Worm (Caenorhabditis elegans) whole organism, mixed stage, embryonic: ENCODE measurements around the gene F55G11.6.

Source experiments
- M03D4.4 ChIP-seq: sonication (generic microtip); optimal IDR thresholded peaks from 2 replicates; lab custom pipeline; 2017; ENCODE audit warnings: mild to moderate bottlenecking, missing genetic modification characterization, missing compliant biosample characterization
- bed-3 ChIP-seq: fragments of 200-800 bp; sonication (Bioruptor generic); optimal IDR thresholded peaks from 3 replicates; lab custom pipeline; 2018; ENCODE audit warnings: mild to moderate bottlenecking, missing genetic modification characterization, moderate library complexity, missing compliant biosample characterization
- blmp-1 ChIP-seq: fragments of 150-350 bp; optimal IDR thresholded peaks from 2 replicates; lab custom pipeline; 2014; ENCODE audit warnings: missing biosample characterization, missing genetic modification characterization
- ceh-39 ChIP-seq: fragments of 150-350 bp; optimal IDR thresholded peaks from 2 replicates; lab custom pipeline; 2014; ENCODE audit warnings: missing biosample characterization, missing genetic modification characterization
- ceh-43 ChIP-seq: fragments of 200-800 bp; sonication (Bioruptor generic); optimal IDR thresholded peaks from 2 replicates; lab custom pipeline; 2018; ENCODE audit warnings: mild to moderate bottlenecking, missing genetic modification characterization, moderate library complexity, missing compliant biosample characterization
- ces-1 ChIP-seq: fragments of 150-350 bp; optimal IDR thresholded peaks from 2 replicates; lab custom pipeline; 2014; ENCODE audit warnings: missing biosample characterization, missing genetic modification reagents, missing genetic modification characterization
- drap-1 ChIP-seq: fragments of 200-800 bp; sonication (Bioruptor generic); optimal IDR thresholded peaks from 3 replicates; lab custom pipeline; 2018; ENCODE audit warnings: mild to moderate bottlenecking, missing genetic modification characterization, missing compliant biosample characterization
- elt-1 ChIP-seq: sonication (generic microtip); optimal IDR thresholded peaks from 2 replicates; lab custom pipeline; 2017; ENCODE audit warnings: missing genetic modification characterization, mild to moderate bottlenecking, missing compliant biosample characterization, antibody characterized with exemption, moderate library complexity, borderline replicate concordance; ENCODE audit not compliant: insufficient read depth
- elt-3 ChIP-seq: fragments of 150-350 bp; optimal IDR thresholded peaks from 2 replicates; lab custom pipeline; 2014; ENCODE audit warnings: missing biosample characterization, missing genetic modification characterization
- flh-1 ChIP-seq: fragments of 200-800 bp; sonication (Bioruptor generic); optimal IDR thresholded peaks from 2 replicates; lab custom pipeline; 2018; ENCODE audit warnings: mild to moderate bottlenecking, missing genetic modification characterization, moderate library complexity, missing compliant biosample characterization
- ham-2 ChIP-seq: fragments of 200-800 bp; sonication (Bioruptor generic); optimal IDR thresholded peaks from 2 replicates; lab custom pipeline; 2018; ENCODE audit warnings: mild to moderate bottlenecking, missing genetic modification characterization, missing compliant biosample characterization
- hlh-1 ChIP-seq: fragments of 150-350 bp; optimal IDR thresholded peaks from 2 replicates; lab custom pipeline; 2014; ENCODE audit warnings: missing biosample characterization, missing genetic modification reagents, missing genetic modification characterization
- lin-13 ChIP-seq: fragments of 150-350 bp; optimal IDR thresholded peaks from 2 replicates; lab custom pipeline; 2014; ENCODE audit warnings: missing biosample characterization, missing genetic modification characterization
- lin-32 ChIP-seq: fragments of 200-800 bp; sonication (Bioruptor generic); optimal IDR thresholded peaks from 2 replicates; lab custom pipeline; 2018; ENCODE audit warnings: mild to moderate bottlenecking, missing genetic modification characterization, missing compliant biosample characterization
- lsy-2 ChIP-seq: fragments of 150-350 bp; optimal IDR thresholded peaks from 2 replicates; lab custom pipeline; 2014; ENCODE audit warnings: missing biosample characterization, missing genetic modification characterization
- mab-5 ChIP-seq: fragments of 150-350 bp; optimal IDR thresholded peaks from 2 replicates; lab custom pipeline; 2014; ENCODE audit warnings: missing biosample characterization, missing genetic modification characterization
- mep-1 ChIP-seq: fragments of 150-350 bp; optimal IDR thresholded peaks from 2 replicates; lab custom pipeline; 2017; ENCODE audit warnings: missing biosample characterization, missing genetic modification reagents, missing genetic modification characterization, inconsistent platforms
- mls-2 ChIP-seq: sonication (generic microtip); optimal IDR thresholded peaks from 2 replicates; lab custom pipeline; 2016; ENCODE audit warnings: mild to moderate bottlenecking, missing genetic modification characterization, moderate library complexity, missing compliant biosample characterization
- nhr-12 ChIP-seq: fragments of 150-350 bp; optimal IDR thresholded peaks from 2 replicates; lab custom pipeline; 2014; ENCODE audit warnings: missing biosample characterization, missing genetic modification characterization
- nhr-2 ChIP-seq: fragments of 150-350 bp; optimal IDR thresholded peaks from 2 replicates; lab custom pipeline; 2014; ENCODE audit warnings: missing biosample characterization, missing genetic modification characterization
- nhr-237 ChIP-seq: fragments of 150-350 bp; optimal IDR thresholded peaks from 2 replicates; lab custom pipeline; 2014; ENCODE audit warnings: missing biosample characterization, missing genetic modification characterization
- nhr-28 ChIP-seq: fragments of 150-350 bp; optimal IDR thresholded peaks from 2 replicates; lab custom pipeline; 2014; ENCODE audit warnings: missing biosample characterization, missing genetic modification characterization
- nhr-76 ChIP-seq: sonication (generic microtip); optimal IDR thresholded peaks from 2 replicates; lab custom pipeline; 2017; ENCODE audit warnings: missing biosample characterization, missing genetic modification characterization
- pha-4 ChIP-seq: fragments of 150-350 bp; optimal IDR thresholded peaks from 2 replicates; lab custom pipeline; 2018; ENCODE audit warnings: missing biosample characterization, missing genetic modification reagents, missing genetic modification characterization
- sem-2 ChIP-seq: fragments of 200-800 bp; sonication (Bioruptor generic); optimal IDR thresholded peaks from 2 replicates; lab custom pipeline; 2018; ENCODE audit warnings: mild to moderate bottlenecking, missing genetic modification characterization, missing compliant biosample characterization
- tbx-8 ChIP-seq: fragments of 200-800 bp; sonication (Bioruptor generic); optimal IDR thresholded peaks from 2 replicates; lab custom pipeline; 2018; ENCODE audit warnings: mild to moderate bottlenecking, missing genetic modification characterization, moderate library complexity, missing compliant biosample characterization
- unc-39 ChIP-seq: fragments of 150-350 bp; optimal IDR thresholded peaks from 2 replicates; lab custom pipeline; 2014; ENCODE audit warnings: missing biosample characterization, missing genetic modification characterization
- unc-62 ChIP-seq: fragments of 150-350 bp; optimal IDR thresholded peaks from 2 replicates; lab custom pipeline; 2014; ENCODE audit warnings: missing biosample characterization, missing genetic modification reagents, missing genetic modification characterization
- zip-8 ChIP-seq: fragments of 150-350 bp; optimal IDR thresholded peaks from 2 replicates; lab custom pipeline; 2014; ENCODE audit warnings: missing biosample characterization, missing genetic modification characterization
- ztf-11 ChIP-seq: fragments of 150-350 bp; optimal IDR thresholded peaks from 2 replicates; lab custom pipeline; 2014; ENCODE audit warnings: missing biosample characterization, missing genetic modification characterization

F55G11.6 gene

ce11 chrIV:12936221-12936776 lies 21.5 kb upstream of the F55G11.6 start, which contains the start of the genes cld-1 and dod-21:
TSS of gene cld-1 (minus strand) at chrIV:12936271.
TSS of gene dod-21 (plus strand) at chrIV:12936738.
- TF ChIP-seq nhr-2 (tag; lab: Kevin White, UChicago) = no peak
- no peak for TF ChIP-seq flh-1 (GFP tag; lab: Kevin White, UChicago)
- no peak for TF ChIP-seq lin-32 (GFP tag; lab: Kevin White, UChicago)
- TF ChIP-seq ces-1 = no peak
- no peak for TF ChIP-seq bed-3 (GFP tag; lab: Kevin White, UChicago)
- no peak for TF ChIP-seq ztf-11 (tag; lab: Kevin White, UChicago)
- no peak for TF ChIP-seq mab-5 (tag; lab: Kevin White, UChicago)
- TF ChIP-seq ham-2 = no peak
- TF ChIP-seq tbx-8 (GFP tag; lab: Kevin White, UChicago) = no peak
- no peak for TF ChIP-seq nhr-12
- no peak for TF ChIP-seq zip-8 (tag; lab: Kevin White, UChicago)
- no peak for TF ChIP-seq nhr-237 (tag; lab: Kevin White, UChicago)
- TF ChIP-seq sem-2 = no peak
- TF ChIP-seq lsy-2 (tag; lab: Kevin White, UChicago) = no peak
- TF ChIP-seq unc-39 (tag; lab: Kevin White, UChicago) = no peak
- TF ChIP-seq elt-3 (tag; lab: Kevin White, UChicago) = no peak
- no peak for TF ChIP-seq pha-4
- TF ChIP-seq unc-62 (GFP tag; lab: Kevin White, UChicago) = no peak
- TF ChIP-seq ceh-43 (GFP tag; lab: Kevin White, UChicago) = no peak
- TF ChIP-seq, all 35 proteins: peak for 0

ce11 chrIV:12941254-12941653 lies 16.6 kb upstream of the F55G11.6 start, which contains the start of gene dod-24:
TSS of gene dod-24 (minus strand) at chrIV:12941354.
- TF ChIP-seq lsy-2 (tag; lab: Kevin White, UChicago) (no peak), hlh-1 (no peak), flh-1 (GFP tag; lab: Kevin White, UChicago) (no peak), ztf-11 (tag; lab: Kevin White, UChicago) (no peak), mls-2 (tag; lab: Kevin White, UChicago) (no peak), blmp-1 (tag; lab: Kevin White, UChicago) (no peak), elt-1 (no peak), mab-5 (tag; lab: Kevin White, UChicago) (no peak), nhr-12 (no peak), M03D4.4 (tag; lab: Kevin White, UChicago) (no peak), lin-32 (GFP tag; lab: Kevin White, UChicago) (no peak), drap-1 (no peak)

- TF ChIP-seq flh-1 (GFP tag; lab: Kevin White, UChicago) = no peak
- TF ChIP-seq unc-39 (tag; lab: Kevin White, UChicago) = no peak
- no peak for TF ChIP-seq nhr-237 (tag; lab: Kevin White, UChicago)
- TF ChIP-seq ztf-11 (tag; lab: Kevin White, UChicago) = no peak
- TF ChIP-seq elt-1 = no peak
- TF ChIP-seq blmp-1 (tag; lab: Kevin White, UChicago) = no peak
- TF ChIP-seq lin-13 (tag; lab: Kevin White, UChicago) = no peak
Observed at ce11 chrIV:12942633-12943032, 15.2 kb upstream of the F55G11.6 start, which contains the start of gene dct-19. TSS of gene dct-19 (plus strand) at chrIV:12942933.

- TF ChIP-seq tbx-8 (GFP tag; lab: Kevin White, UChicago) (no peak), hlh-1 (no peak), nhr-12 (no peak), M03D4.4 (tag; lab: Kevin White, UChicago) (no peak), unc-62 (GFP tag; lab: Kevin White, UChicago) (no peak), pha-4 (no peak), nhr-237 (tag; lab: Kevin White, UChicago) (no peak), mab-5 (tag; lab: Kevin White, UChicago) (no peak), ceh-43 (GFP tag; lab: Kevin White, UChicago) (no peak), nhr-76 (tag; lab: Kevin White, UChicago) (no peak), bed-3 (GFP tag; lab: Kevin White, UChicago) (no peak), nhr-28 (tag; lab: Kevin White, UChicago) (no peak), mep-1 (tag; lab: Kevin White, UChicago) (no peak)
Observed at ce11 chrIV:12946488-12946887, 11.3 kb upstream of the F55G11.6 start, which contains the start of gene F55G11.1. TSS of gene F55G11.1 (minus strand) at chrIV:12946588.

ce11 chrIV:12948470-12948869 lies 9.4 kb upstream of the F55G11.6 start, which contains the start of gene F55G11.10:
TSS of gene F55G11.10 (plus strand) at chrIV:12948770.
- TF ChIP-seq lin-32 (GFP tag; lab: Kevin White, UChicago) (no peak), nhr-12 (no peak), unc-62 (GFP tag; lab: Kevin White, UChicago) (no peak), elt-3 (tag; lab: Kevin White, UChicago) (no peak), ham-2 (no peak), mab-5 (tag; lab: Kevin White, UChicago) (no peak), ceh-39 (no peak), ces-1 (no peak)
